Worm (Caenorhabditis elegans) whole organism, young adult: ENCODE data around the gene spt-5.

ENCODE experiments used
- B0261.1 ChIP-seq: sonication (generic microtip); optimal IDR thresholded peaks from 2 replicates; lab custom pipeline; 2016; ENCODE audit warnings: mild to moderate bottlenecking, missing genetic modification characterization, moderate library complexity, missing compliant biosample characterization
- efl-1 ChIP-seq: fragments of 150-350 bp; optimal IDR thresholded peaks from 2 replicates; lab custom pipeline; 2014; ENCODE audit warnings: missing biosample characterization, missing genetic modification reagents, missing genetic modification characterization
- lin-35 ChIP-seq, 3 experiments: fragments of 150-350 bp in 2 of 3; sonication (generic microtip) in 1 of 3; optimal IDR thresholded peaks; 2 replicates each; lab custom pipeline; 2014 to 2018; ENCODE audit warnings: missing biosample characterization in 3 of 3, missing genetic modification characterization in 3 of 3, missing genetic modification reagents in 3 of 3

- TF ChIP-seq B0261.1 (tag; lab: Kevin White, UChicago) (no peak), efl-1 (no peak), lin-35 (GFP tag; optimal IDR thresholded peaks at IDR 0.05; lab: Kevin White, UChicago) (no peak)
Measured at ce11 chrIV:12018920-12019319, 32.4 kb upstream of the spt-5 start.
